Fruit fly (Drosophila melanogaster) whole organism, embryonic: Measurements from ENCODE around the gene CG6149.

Source experiments
- Antp ChIP-seq: fragments of 200-800 bp; sonication (Bioruptor generic); optimal IDR thresholded peaks from 3 replicates; lab custom pipeline; 2016; ENCODE audit warnings: missing biosample characterization, missing genetic modification characterization
- Asciz ChIP-seq: fragments of 200-800 bp; sonication (Bioruptor generic); optimal IDR thresholded peaks from 2 replicates; lab custom pipeline; 2017; ENCODE audit warnings: missing biosample characterization, mild to moderate bottlenecking, missing genetic modification characterization, missing genetic modification reagents
- CG10147 ChIP-seq: fragments of 200-800 bp; sonication (Bioruptor generic); optimal IDR thresholded peaks from 2 replicates; lab custom pipeline; 2019; ENCODE audit warnings: missing biosample characterization, mild to moderate bottlenecking, missing genetic modification characterization, moderate library complexity
- CG10431 ChIP-seq: fragments of 200-800 bp; sonication (Bioruptor generic); optimal IDR thresholded peaks from 3 replicates; lab custom pipeline; 2018; ENCODE audit warnings: missing biosample characterization, mild to moderate bottlenecking, missing genetic modification characterization
- CG10565 ChIP-seq: fragments of 200-800 bp; sonication (Bioruptor generic); optimal IDR thresholded peaks from 3 replicates; lab custom pipeline; 2016; ENCODE audit warnings: missing biosample characterization, mild to moderate bottlenecking, missing genetic modification characterization
- CG10959 ChIP-seq: fragments of 200-800 bp; sonication (Bioruptor generic); IDR thresholded peaks from 2 replicates; pipeline ENCODE4 v1.3.6; 2022; ENCODE audit warnings: missing biosample characterization, missing genetic modification characterization
- CG11247 ChIP-seq: fragments of 200-800 bp; sonication (Bioruptor generic); IDR thresholded peaks from 2 replicates; pipeline ENCODE4 v1.3.6; 2022; ENCODE audit warnings: missing biosample characterization, missing genetic modification characterization
- CG11723 ChIP-seq: fragments of 200-800 bp; sonication (Bioruptor generic); optimal IDR thresholded peaks from 2 replicates; lab custom pipeline; 2017; ENCODE audit warnings: missing biosample characterization, mild to moderate bottlenecking, missing genetic modification characterization
- CG15073 ChIP-seq: fragments of 200-800 bp; sonication (Bioruptor generic); optimal IDR thresholded peaks from 2 replicates; lab custom pipeline; 2016; ENCODE audit warnings: missing biosample characterization, missing genetic modification characterization
- CG1603 ChIP-seq: fragments of 200-800 bp; sonication (Bioruptor generic); optimal IDR thresholded peaks from 2 replicates; lab custom pipeline; 2019; ENCODE audit warnings: missing biosample characterization, mild to moderate bottlenecking, missing genetic modification characterization, moderate library complexity
- CG17829 ChIP-seq: fragments of 200-800 bp; optimal IDR thresholded peaks from 2 replicates; lab custom pipeline; 2019; ENCODE audit warnings: missing biosample characterization, mild to moderate bottlenecking, missing genetic modification characterization, moderate library complexity
- CG18262 ChIP-seq: fragments of 200-800 bp; optimal IDR thresholded peaks from 3 replicates; lab custom pipeline; 2019; ENCODE audit warnings: missing biosample characterization, mild to moderate bottlenecking, missing genetic modification characterization, moderate library complexity
- CG2120 ChIP-seq: fragments of 200-800 bp; sonication (Bioruptor generic); optimal IDR thresholded peaks from 3 replicates; lab custom pipeline; 2016; ENCODE audit warnings: missing biosample characterization, missing genetic modification characterization
- CG31224 ChIP-seq: fragments of 200-800 bp; sonication (Bioruptor generic); IDR thresholded peaks from 2 replicates; pipeline ENCODE4 v1.3.6; 2022; ENCODE audit warnings: missing biosample characterization, missing genetic modification characterization
- CG32532 ChIP-seq: fragments of 200-800 bp; sonication (Bioruptor generic); IDR thresholded peaks from 2 replicates; pipeline ENCODE4 v1.3.6; 2022; ENCODE audit warnings: missing biosample characterization, missing genetic modification characterization
- CG32772 ChIP-seq: fragments of 200-800 bp; sonication (Bioruptor generic); IDR thresholded peaks from 2 replicates; pipeline ENCODE4 v1.3.6; 2022; ENCODE audit warnings: missing biosample characterization, missing genetic modification characterization
- CG42726 ChIP-seq: fragments of 200-800 bp; sonication (Bioruptor generic); IDR thresholded peaks from 2 replicates; pipeline ENCODE4 v1.3.6; 2022; ENCODE audit warnings: missing biosample characterization, missing genetic modification characterization; ENCODE audit not compliant: partially characterized antibody
- CG4404 ChIP-seq: fragments of 200-800 bp; sonication (Bioruptor generic); IDR thresholded peaks from 2 replicates; pipeline ENCODE4 v1.3.6; 2022; ENCODE audit warnings: missing biosample characterization, missing genetic modification characterization
- CG5180 ChIP-seq: fragments of 200-800 bp; sonication (Bioruptor generic); optimal IDR thresholded peaks from 3 replicates; lab custom pipeline; 2017; ENCODE audit warnings: missing biosample characterization, missing genetic modification characterization, mild to moderate bottlenecking, moderate library complexity, missing genetic modification reagents
- CG7556 ChIP-seq: fragments of 200-800 bp; sonication (Bioruptor generic); optimal IDR thresholded peaks from 2 replicates; lab custom pipeline; 2017; ENCODE audit warnings: missing biosample characterization, mild to moderate bottlenecking, missing genetic modification characterization
- CG9215 ChIP-seq: fragments of 200-800 bp; sonication (Bioruptor generic); IDR thresholded peaks from 2 replicates; pipeline ENCODE4 v1.3.6; 2022; ENCODE audit warnings: missing biosample characterization, missing genetic modification characterization
- CG9797 ChIP-seq: fragments of 200-800 bp; sonication (Bioruptor generic); optimal IDR thresholded peaks from 3 replicates; lab custom pipeline; 2018; ENCODE audit warnings: missing biosample characterization, mild to moderate bottlenecking, missing genetic modification characterization
- CkIIα-i1 ChIP-seq: fragments of 200-800 bp; sonication (Bioruptor generic); IDR thresholded peaks from 2 replicates; pipeline ENCODE4 v1.3.6; 2022; ENCODE audit warnings: missing biosample characterization, missing genetic modification characterization
- Dad ChIP-seq: fragments of 200-800 bp; sonication (Bioruptor generic); optimal IDR thresholded peaks from 3 replicates; lab custom pipeline; 2016; ENCODE audit warnings: missing biosample characterization, missing genetic modification characterization
- E2f1 ChIP-seq: fragments of 200-800 bp; sonication (Bioruptor generic); IDR thresholded peaks from 2 replicates; pipeline ENCODE4 v1.3.6; 2022; ENCODE audit warnings: missing biosample characterization, missing genetic modification characterization
- Fer2 ChIP-seq: fragments of 200-800 bp; sonication (Bioruptor generic); optimal IDR thresholded peaks from 2 replicates; lab custom pipeline; 2018; ENCODE audit warnings: missing biosample characterization, mild to moderate bottlenecking, missing genetic modification characterization, moderate library complexity
- HmgZ ChIP-seq: fragments of 200-800 bp; sonication (Bioruptor generic); optimal IDR thresholded peaks from 2 replicates; lab custom pipeline; 2018; ENCODE audit warnings: missing biosample characterization, mild to moderate bottlenecking, missing genetic modification characterization
- Hsf ChIP-seq: fragments of 200-800 bp; sonication (Bioruptor generic); optimal IDR thresholded peaks from 3 replicates; lab custom pipeline; 2016; ENCODE audit warnings: missing biosample characterization, missing genetic modification characterization
- Mrtf ChIP-seq: fragments of 200-800 bp; sonication (Bioruptor generic); IDR thresholded peaks from 3 replicates; pipeline ENCODE4 v1.3.6; 2022; ENCODE audit warnings: missing biosample characterization, missing genetic modification characterization
- Myb ChIP-seq: fragments of 200-800 bp; sonication (Bioruptor generic); optimal IDR thresholded peaks from 2 replicates; lab custom pipeline; 2016; ENCODE audit warnings: missing biosample characterization, missing genetic modification characterization
- Nf-YA ChIP-seq: fragments of 200-800 bp; sonication (Bioruptor generic); IDR thresholded peaks from 2 replicates; pipeline ENCODE4 v1.3.6; 2022; ENCODE audit warnings: missing biosample characterization, missing genetic modification characterization
- Optix ChIP-seq: fragments of 200-800 bp; sonication (Bioruptor generic); IDR thresholded peaks from 3 replicates; pipeline ENCODE4 v1.3.6; 2022; ENCODE audit warnings: missing biosample characterization, missing genetic modification characterization
- Sox102F ChIP-seq: fragments of 200-800 bp; sonication (Bioruptor generic); optimal IDR thresholded peaks from 2 replicates; lab custom pipeline; 2018; ENCODE audit warnings: missing biosample characterization, mild to moderate bottlenecking, missing genetic modification characterization, moderate library complexity
- Stat92E ChIP-seq, 3 experiments: fragments of >200 bp in 2 of 3; fragments of 200-800 bp in 1 of 3; sonication (Bioruptor generic) in 1 of 3; optimal IDR thresholded peaks; 2 replicates each; lab custom pipeline; 2017 to 2019; ENCODE audit warnings: missing biosample characterization in 3 of 3, missing genetic modification characterization in 3 of 3, mild to moderate bottlenecking in 1 of 3, moderate library complexity in 1 of 3
- ase ChIP-seq: fragments of 200-800 bp; sonication (Bioruptor generic); IDR thresholded peaks from 3 replicates; pipeline ENCODE4 v1.3.6; 2022; ENCODE audit warnings: missing biosample characterization, missing genetic modification characterization
- ash1 ChIP-seq: fragments of 200-800 bp; sonication (Bioruptor generic); optimal IDR thresholded peaks from 2 replicates; lab custom pipeline; 2018; ENCODE audit warnings: missing biosample characterization, mild to moderate bottlenecking, missing genetic modification characterization
- bsh ChIP-seq, 2 experiments: fragments of 200-800 bp; sonication (Bioruptor generic); optimal IDR thresholded peaks; 2 replicates each; lab custom pipeline; 2017 to 2018; ENCODE audit warnings: mild to moderate bottlenecking in 2 of 2, missing biosample characterization in 2 of 2, missing genetic modification characterization in 2 of 2, moderate library complexity in 1 of 2
- cato ChIP-seq: fragments of 200-800 bp; sonication (Bioruptor generic); optimal IDR thresholded peaks from 2 replicates; lab custom pipeline; 2016; ENCODE audit warnings: missing biosample characterization, missing genetic modification characterization, borderline replicate concordance
- chn ChIP-seq: fragments of 200-800 bp; sonication (Bioruptor generic); optimal IDR thresholded peaks from 2 replicates; lab custom pipeline; 2016; ENCODE audit warnings: missing biosample characterization, missing genetic modification characterization
- dimm ChIP-seq: fragments of 200-800 bp; sonication (Bioruptor generic); IDR thresholded peaks from 2 replicates; pipeline ENCODE4 v1.3.6; 2022; ENCODE audit warnings: missing biosample characterization, missing genetic modification characterization
- dpn ChIP-seq, 2 experiments: fragments of 200-800 bp; sonication (Bioruptor generic); optimal IDR thresholded peaks; 3 replicates each; lab custom pipeline; 2016; ENCODE audit warnings: missing biosample characterization in 2 of 2, missing genetic modification characterization in 2 of 2
- esg ChIP-seq: fragments of 200-800 bp; sonication (Bioruptor generic); conservative IDR thresholded peaks from 2 replicates; pipeline ENCODE4 v1.3.6; 2022; ENCODE audit warnings: missing biosample characterization, missing genetic modification characterization
- hkb ChIP-seq, 2 experiments: fragments of 200-800 bp in 1 of 2; fragments of >200 bp in 1 of 2; sonication (Bioruptor generic) in 1 of 2; IDR thresholded peaks in 1 of 2; optimal IDR thresholded peaks in 1 of 2; 2 replicates each; pipeline versions ENCODE4 v1.3.6 to Lab custom; 2017 to 2022; ENCODE audit warnings: missing biosample characterization in 1 of 2, missing genetic modification characterization in 1 of 2
- jing ChIP-seq: fragments of 200-800 bp; sonication (Bioruptor generic); optimal IDR thresholded peaks from 2 replicates; lab custom pipeline; 2018; ENCODE audit warnings: missing biosample characterization, mild to moderate bottlenecking, missing genetic modification characterization
- kay ChIP-seq: fragments of 200-800 bp; sonication (Bioruptor generic); optimal IDR thresholded peaks from 2 replicates; lab custom pipeline; 2016; ENCODE audit warnings: missing biosample characterization, missing genetic modification characterization
- klu ChIP-seq: fragments of 200-800 bp; sonication (Bioruptor generic); IDR thresholded peaks from 2 replicates; pipeline ENCODE4 v1.3.6; 2022; ENCODE audit warnings: missing biosample characterization, missing genetic modification characterization
- mam ChIP-seq: fragments of 200-800 bp; sonication (Bioruptor generic); optimal IDR thresholded peaks from 3 replicates; lab custom pipeline; 2016; ENCODE audit warnings: missing biosample characterization, missing genetic modification characterization
- otp ChIP-seq: fragments of 200-800 bp; sonication (Bioruptor generic); IDR thresholded peaks from 3 replicates; pipeline ENCODE4, ENCODE4 v1.3.6; 2022; ENCODE audit warnings: missing biosample characterization, missing genetic modification characterization
- twi ChIP-seq: fragments of 200-800 bp; optimal IDR thresholded peaks from 2 replicates; lab custom pipeline; 2019; ENCODE audit warnings: missing biosample characterization, mild to moderate bottlenecking, missing genetic modification characterization, moderate library complexity

Gene CG6149

dm6 chr3L:11431251-11431925 is 3.9 kb downstream of the CG6149 start (continued):
- TF ChIP-seq chn (GFP tag; lab: Kevin White, UChicago) (peak; percentile 63), CG10959 (0 out of 2 replicates have a peak, but pooled peaks have one; percentile 39), cato (GFP tag; lab: Kevin White, UChicago) (peak; percentile 38), dimm (GFP tag; lab: Robert Waterston, UW) (peak; percentile 75), bsh (GFP tag; optimal IDR thresholded peaks at IDR 0.05; lab: Kevin White, UChicago) (peak; percentile 76 to 79), jing (GFP tag; lab: Kevin White, UChicago) (peak; percentile 67), CG1603 (tag; lab: Kevin White, UChicago) (peak; percentile 83), ase (GFP tag; lab: Robert Waterston, UW) (peak; percentile 70; the same call in 1 of the 3 replicates), Hsf (GFP tag; lab: Kevin White, UChicago) (peak; percentile 71), CG11723 (GFP tag; lab: Kevin White, UChicago) (peak; percentile 65), kay (GFP tag; lab: Kevin White, UChicago) (peak; percentile 12), dpn (GFP tag; optimal IDR thresholded peaks at IDR 0.05; lab: Kevin White, UChicago) (peak; percentile 71 to 87), CG17829 (tag; lab: Kevin White, UChicago) (peak; percentile 38), CG32772 (GFP tag; lab: Robert Waterston, UW) (peak; percentile 78), Mrtf (GFP tag; lab: Robert Waterston, UW) (peak; percentile 77), mam (GFP tag; lab: Kevin White, UChicago) (peak; percentile 77), CG7556 (GFP tag; lab: Kevin White, UChicago) (peak; percentile 52), Stat92E (GFP tag; optimal IDR thresholded peaks at IDR 0.05; lab: Kevin White, UChicago) (no peak), CG10147 (no peak), Fer2 (tag; lab: Kevin White, UChicago) (peak; percentile 56), Dad (GFP tag; lab: Kevin White, UChicago) (peak; percentile 41), CG9797 (GFP tag; lab: Kevin White, UChicago) (no peak), Asciz (GFP tag; lab: Kevin White, UChicago) (no peak), Antp (GFP tag; lab: Kevin White, UChicago) (peak; percentile 69), CG2120 (GFP tag; lab: Kevin White, UChicago) (peak; percentile 79), CG15073 (peak; percentile 42), CG11247 (GFP tag; lab: Robert Waterston, UW) (peak; percentile 84), CG4404 (GFP tag; lab: Robert Waterston, UW) (peak; percentile 68), E2f1 (GFP tag; lab: Robert Waterston, UW) (peak; percentile 72), CG10431 (no peak), CG42726 (no peak), CG31224 (GFP tag; lab: Robert Waterston, UW) (peak; percentile 58), Myb (peak; percentile 41), CG5180 (GFP tag; lab: Kevin White, UChicago) (no peak), HmgZ (tag; lab: Kevin White, UChicago) (peak; percentile 62), CG10565 (GFP tag; lab: Kevin White, UChicago) (no peak), klu (GFP tag; lab: Robert Waterston, UW) (peak; percentile 65; the same call in 1 of the 2 replicates), Optix (peak; percentile 81), CG9215 (GFP tag; lab: Robert Waterston, UW) (peak; percentile 17; the same call in 1 of the 2 replicates), CG18262 (tag; lab: Kevin White, UChicago) (peak; percentile 48), twi (tag; lab: Kevin White, UChicago) (peak; percentile 38), CkIIα-i1 (no peak), otp (peak; percentile 89), CG32532 (peak; percentile 78), Nf-YA (no peak), esg (peak; percentile 81), hkb (optimal IDR thresholded peaks at IDR 0.05; lab: Kevin White, UChicago) (no peak), hkb (GFP tag; IDR thresholded peaks at IDR 0.05; lab: Robert Waterston, UW) (peak; percentile 61), Sox102F (GFP tag; lab: Kevin White, UChicago) (peak; percentile 90), ash1 (GFP tag; lab: Kevin White, UChicago) (peak; percentile 24)
